Worm (Caenorhabditis elegans): Measurements from ENCODE around the gene ZK757.10.

ZK757.10 gene

ce11 chrIII:9927378-9927777 lies 50.3 kb downstream of the ZK757.10 start, which contains the start of gene ttr-2:
Gene ttr-2 (plus strand): TSS chrIII:9927769.
- TF ChIP-seq scrt-1 (GFP tag; IDR thresholded peaks at IDR 0.05), result no peak

DNA sequence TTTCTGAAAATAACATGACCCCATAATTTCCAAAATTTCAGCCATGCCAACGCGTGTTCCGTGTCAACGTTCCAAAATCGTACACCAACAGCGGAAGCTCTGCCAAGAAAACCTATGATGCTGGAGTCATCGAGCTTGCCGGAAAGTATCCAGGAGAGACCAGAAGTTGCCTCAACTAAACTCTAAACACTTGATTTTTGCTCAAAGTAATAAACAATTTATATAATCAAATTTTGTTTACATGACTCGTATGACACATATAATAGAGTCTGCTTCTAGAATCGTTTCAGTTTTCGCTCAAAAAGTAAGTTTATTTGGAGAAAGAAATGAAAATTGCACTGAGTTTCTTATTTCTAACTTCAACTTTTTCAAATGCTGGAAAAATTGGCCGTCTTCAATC lies 51.7 kb downstream of the ZK757.10 start, which contains the start of gene ttr-1:
TSS of gene ttr-1 (plus strand) at position 301 of the 400 bp plus-strand sequence.
- TF ChIP-seq ceh-36 (tag; optimal IDR thresholded peaks at IDR 0.05) (no peak), hnd-1 (tag; optimal IDR thresholded peaks at IDR 0.05) (no peak), ets-7 (tag; optimal IDR thresholded peaks at IDR 0.05) (no peak), ama-1 (optimal IDR thresholded peaks at IDR 0.05) (no peak), hmbx-1 (tag; optimal IDR thresholded peaks at IDR 0.05) (no peak), pes-1 (GFP tag; IDR thresholded peaks at IDR 0.05) (no peak), tbx-37 (GFP tag; conservative IDR thresholded peaks at IDR 0.05) (no peak), tbx-11 (GFP tag; IDR thresholded peaks at IDR 0.05) (no peak), tra-4 (tag; optimal IDR thresholded peaks at IDR 0.05) (no peak), flt-1 (GFP tag; IDR thresholded peaks at IDR 0.05) (no peak), aly-1 (tag; optimal IDR thresholded peaks at IDR 0.05) (no peak), sea-1 (GFP tag; conservative IDR thresholded peaks at IDR 0.05) (no peak), F13C5.2 (tag; optimal IDR thresholded peaks at IDR 0.05) (no peak), B0310.2 (tag; optimal IDR thresholded peaks at IDR 0.05) (no peak), scrt-1 (GFP tag; IDR thresholded peaks at IDR 0.05) (no peak), ceh-13 (GFP tag; optimal IDR thresholded peaks at IDR 0.05) (no peak), hmg-4 (GFP tag; optimal IDR thresholded peaks at IDR 0.05) (no peak)

- TF ChIP-seq ets-7 (tag; optimal IDR thresholded peaks at IDR 0.05) (no peak), sea-1 (GFP tag; conservative IDR thresholded peaks at IDR 0.05) (no peak), hnd-1 (tag; optimal IDR thresholded peaks at IDR 0.05) (no peak), hmg-4 (GFP tag; optimal IDR thresholded peaks at IDR 0.05) (no peak), tbx-37 (GFP tag; conservative IDR thresholded peaks at IDR 0.05) (no peak), hmbx-1 (tag; optimal IDR thresholded peaks at IDR 0.05) (no peak), tra-4 (tag; optimal IDR thresholded peaks at IDR 0.05) (no peak), aly-1 (tag; optimal IDR thresholded peaks at IDR 0.05) (no peak), ama-1 (optimal IDR thresholded peaks at IDR 0.05) (no peak), scrt-1 (GFP tag; IDR thresholded peaks at IDR 0.05) (no peak)
Measured at ce11 chrIII:9929525-9929924, 52.5 kb downstream of the ZK757.10 start.

DNA sequence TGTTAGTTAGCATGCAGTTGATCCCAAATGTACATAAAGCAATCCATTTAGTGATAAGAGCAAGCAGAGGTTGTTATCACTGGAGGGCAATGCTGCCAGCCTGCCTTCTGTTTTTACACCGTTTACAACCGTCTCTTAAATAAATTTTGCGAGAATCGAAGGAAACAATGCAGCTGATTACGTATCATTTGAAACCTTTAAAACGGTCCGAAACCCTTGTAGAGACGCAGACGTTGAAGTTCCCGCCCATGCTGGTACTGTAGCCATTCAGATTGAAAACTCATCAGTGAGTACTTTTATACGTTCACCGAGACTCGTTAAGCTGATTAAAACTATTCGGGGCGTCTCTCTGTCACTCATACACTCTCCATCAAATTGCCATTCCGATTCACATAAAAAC lies 53.4 kb downstream of the ZK757.10 start:
- no peak for TF ChIP-seq hmbx-1 (tag; optimal IDR thresholded peaks at IDR 0.05)
- no peak for TF ChIP-seq hnd-1 (tag; optimal IDR thresholded peaks at IDR 0.05)
- no peak for TF ChIP-seq ets-7 (tag; optimal IDR thresholded peaks at IDR 0.05)
- no peak for TF ChIP-seq flt-1 (GFP tag; IDR thresholded peaks at IDR 0.05)
- TF ChIP-seq aly-1 (tag; optimal IDR thresholded peaks at IDR 0.05), result no peak
- TF ChIP-seq scrt-1 (GFP tag; IDR thresholded peaks at IDR 0.05), result no peak
- no peak for TF ChIP-seq tbx-11 (GFP tag; IDR thresholded peaks at IDR 0.05)
- no peak for TF ChIP-seq ceh-13 (GFP tag; optimal IDR thresholded peaks at IDR 0.05)
- no peak for TF ChIP-seq sea-1 (GFP tag; conservative IDR thresholded peaks at IDR 0.05)
- no peak for TF ChIP-seq ceh-36 (tag; optimal IDR thresholded peaks at IDR 0.05)
- no peak for TF ChIP-seq B0310.2 (tag; optimal IDR thresholded peaks at IDR 0.05)
- TF ChIP-seq ama-1 (optimal IDR thresholded peaks at IDR 0.05), result no peak
- no peak for TF ChIP-seq F13C5.2 (tag; optimal IDR thresholded peaks at IDR 0.05)
- no peak for TF ChIP-seq hmg-4 (GFP tag; optimal IDR thresholded peaks at IDR 0.05)
- no peak for TF ChIP-seq tbx-37 (GFP tag; conservative IDR thresholded peaks at IDR 0.05)
- TF ChIP-seq pes-1 (GFP tag; IDR thresholded peaks at IDR 0.05), result no peak
